Fruit fly (Drosophila melanogaster) whole organism, embryonic: ENCODE data around the gene Plap.
A peak's percentile ranks its signal among the peaks of the same experiment; 100 is the strongest.

ENCODE experiments used
- Abd-B ChIP-seq: fragments of 200-800 bp; sonication (Bioruptor generic); optimal IDR thresholded peaks from 2 replicates; lab custom pipeline; 2018; ENCODE audit warnings: missing biosample characterization, mild to moderate bottlenecking, missing genetic modification characterization, moderate library complexity
- BEAF-32 ChIP-seq: fragments of 200-800 bp; sonication (Bioruptor generic); optimal IDR thresholded peaks from 3 replicates; lab custom pipeline; 2017; ENCODE audit warnings: missing biosample characterization, missing genetic modification characterization, mild to moderate bottlenecking, moderate library complexity, missing genetic modification reagents
- CG12769 ChIP-seq: fragments of 200-800 bp; sonication (Bioruptor generic); optimal IDR thresholded peaks from 2 replicates; lab custom pipeline; 2019; ENCODE audit warnings: missing biosample characterization, mild to moderate bottlenecking, missing genetic modification characterization, moderate library complexity
- CG12942 ChIP-seq: fragments of 200-800 bp; sonication (Bioruptor generic); optimal IDR thresholded peaks from 3 replicates; lab custom pipeline; 2016; ENCODE audit warnings: missing biosample characterization, missing genetic modification characterization
- CG13624 ChIP-seq: fragments of 200-800 bp; sonication (Bioruptor generic); optimal IDR thresholded peaks from 2 replicates; lab custom pipeline; 2016; ENCODE audit warnings: missing biosample characterization, missing genetic modification characterization
- CG18262 ChIP-seq: fragments of 200-800 bp; optimal IDR thresholded peaks from 3 replicates; lab custom pipeline; 2019; ENCODE audit warnings: missing biosample characterization, mild to moderate bottlenecking, missing genetic modification characterization, moderate library complexity
- CG2120 ChIP-seq: fragments of 200-800 bp; sonication (Bioruptor generic); optimal IDR thresholded peaks from 3 replicates; lab custom pipeline; 2016; ENCODE audit warnings: missing biosample characterization, missing genetic modification characterization
- CG2712 ChIP-seq: fragments of 200-800 bp; optimal IDR thresholded peaks from 3 replicates; lab custom pipeline; 2019; ENCODE audit warnings: missing biosample characterization, mild to moderate bottlenecking, missing genetic modification characterization, moderate library complexity
- CG30403 ChIP-seq: fragments of 200-800 bp; sonication (Bioruptor generic); optimal IDR thresholded peaks from 3 replicates; lab custom pipeline; 2016; ENCODE audit warnings: missing biosample characterization, missing genetic modification characterization
- CG3281 ChIP-seq: fragments of 200-800 bp; sonication (Bioruptor generic); optimal IDR thresholded peaks from 3 replicates; lab custom pipeline; 2017; ENCODE audit warnings: missing biosample characterization, mild to moderate bottlenecking, missing genetic modification characterization
- CG3838 ChIP-seq: fragments of 200-800 bp; sonication (Bioruptor generic); optimal IDR thresholded peaks from 3 replicates; lab custom pipeline; 2016; ENCODE audit warnings: missing biosample characterization, missing genetic modification characterization
- CG4854 ChIP-seq: fragments of 200-800 bp; sonication (Bioruptor generic); optimal IDR thresholded peaks from 2 replicates; lab custom pipeline; 2016; ENCODE audit warnings: missing biosample characterization, missing genetic modification characterization, inconsistent platforms
- CG5180 ChIP-seq: fragments of 200-800 bp; sonication (Bioruptor generic); optimal IDR thresholded peaks from 3 replicates; lab custom pipeline; 2017; ENCODE audit warnings: missing biosample characterization, missing genetic modification characterization, mild to moderate bottlenecking, moderate library complexity, missing genetic modification reagents
- CG6175 ChIP-seq: fragments of 200-800 bp; sonication (Bioruptor generic); IDR thresholded peaks from 3 replicates; pipeline ENCODE4 v1.3.6; 2022; ENCODE audit warnings: missing biosample characterization, missing genetic modification characterization
- CG6272 ChIP-seq: fragments of 200-800 bp; sonication (Bioruptor generic); IDR thresholded peaks from 2 replicates; pipeline ENCODE4 v1.3.6; 2022; ENCODE audit warnings: missing biosample characterization, missing genetic modification characterization
- CG6689 ChIP-seq: fragments of 200-800 bp; sonication (Bioruptor generic); IDR thresholded peaks from 2 replicates; pipeline ENCODE4 v1.3.6; 2022; ENCODE audit warnings: missing biosample characterization, missing genetic modification characterization
- CG6791 ChIP-seq: fragments of 200-800 bp; sonication (Bioruptor generic); IDR thresholded peaks from 3 replicates; pipeline ENCODE4 v1.3.6; 2022; ENCODE audit warnings: missing biosample characterization, missing genetic modification characterization; ENCODE audit not compliant: partially characterized antibody
- CG7963 ChIP-seq: fragments of 200-800 bp; sonication (Bioruptor generic); IDR thresholded peaks from 3 replicates; pipeline ENCODE4 v1.3.6; 2022; ENCODE audit warnings: missing biosample characterization, missing genetic modification characterization; ENCODE audit not compliant: partially characterized antibody
- CG7987 ChIP-seq: fragments of 200-800 bp; sonication (Bioruptor generic); optimal IDR thresholded peaks from 2 replicates; lab custom pipeline; 2018; ENCODE audit warnings: missing biosample characterization, mild to moderate bottlenecking, missing genetic modification characterization, moderate library complexity
- Dek ChIP-seq: fragments of 200-800 bp; sonication (Bioruptor generic); optimal IDR thresholded peaks from 3 replicates; lab custom pipeline; 2019; ENCODE audit warnings: missing biosample characterization, mild to moderate bottlenecking, missing genetic modification characterization, moderate library complexity
- Dip2 ChIP-seq: fragments of 200-800 bp; sonication (Bioruptor generic); IDR thresholded peaks from 2 replicates; pipeline ENCODE4 v1.3.6; 2022; ENCODE audit warnings: missing biosample characterization, missing genetic modification characterization
- Fer1 ChIP-seq: fragments of 200-800 bp; sonication (Bioruptor generic); optimal IDR thresholded peaks from 2 replicates; lab custom pipeline; 2017; ENCODE audit warnings: missing biosample characterization, mild to moderate bottlenecking, missing genetic modification characterization
- Gsc ChIP-seq: fragments of 200-800 bp; sonication (Bioruptor generic); IDR thresholded peaks from 2 replicates; pipeline ENCODE4 v1.3.6; 2022; ENCODE audit warnings: missing biosample characterization, missing genetic modification characterization
- HLH54F ChIP-seq: fragments of 200-800 bp; sonication (Bioruptor generic); optimal IDR thresholded peaks from 3 replicates; lab custom pipeline; 2016; ENCODE audit warnings: missing biosample characterization, missing genetic modification characterization
- HLHmδ ChIP-seq: fragments of 200-800 bp; sonication (Bioruptor generic); optimal IDR thresholded peaks from 2 replicates; lab custom pipeline; 2018; ENCODE audit warnings: missing biosample characterization, mild to moderate bottlenecking, missing genetic modification characterization, moderate library complexity
- HmgD ChIP-seq: fragments of 200-800 bp; sonication (Bioruptor generic); optimal IDR thresholded peaks from 3 replicates; lab custom pipeline; 2016; ENCODE audit warnings: missing biosample characterization, missing genetic modification characterization
- Lpt ChIP-seq: fragments of >200 bp; optimal IDR thresholded peaks from 2 replicates; lab custom pipeline; 2018; ENCODE audit warnings: missing biosample characterization, missing genetic modification characterization
- NC2α ChIP-seq: fragments of 200-800 bp; sonication (Bioruptor generic); optimal IDR thresholded peaks from 2 replicates; lab custom pipeline; 2016; ENCODE audit warnings: missing biosample characterization, missing genetic modification characterization
- Opbp ChIP-seq: fragments of 200-800 bp; sonication (Bioruptor generic); IDR thresholded peaks from 3 replicates; pipeline ENCODE4 v1.3.6; 2022; ENCODE audit warnings: missing biosample characterization, missing genetic modification characterization; ENCODE audit not compliant: partially characterized antibody
- PHDP ChIP-seq: fragments of 200-800 bp; sonication (Bioruptor generic); optimal IDR thresholded peaks from 3 replicates; lab custom pipeline; 2018; ENCODE audit warnings: missing biosample characterization, mild to moderate bottlenecking, missing genetic modification characterization, moderate library complexity
- Side ChIP-seq: fragments of 200-800 bp; sonication (Bioruptor generic); optimal IDR thresholded peaks from 2 replicates; lab custom pipeline; 2016; ENCODE audit warnings: missing biosample characterization, missing genetic modification characterization
- TFAM ChIP-seq: fragments of 200-800 bp; sonication (Bioruptor generic); optimal IDR thresholded peaks from 2 replicates; lab custom pipeline; 2017; ENCODE audit warnings: missing biosample characterization, missing genetic modification characterization, inconsistent platforms
- Tbp ChIP-seq: fragments of >200 bp; optimal IDR thresholded peaks from 2 replicates; lab custom pipeline; 2018; ENCODE audit warnings: missing biosample characterization, missing genetic modification characterization
- Trl ChIP-seq, 3 experiments: fragments of >200 bp in 2 of 3; fragments of 200-800 bp in 1 of 3; sonication (Bioruptor generic) in 1 of 3; optimal IDR thresholded peaks; 2 replicates in 1 of 3; 3 replicates in 2 of 3; lab custom pipeline; 2016 to 2017; ENCODE audit warnings: missing biosample characterization in 1 of 3, missing genetic modification characterization in 1 of 3
- Vsx1 ChIP-seq: fragments of 200-800 bp; sonication (Bioruptor generic); optimal IDR thresholded peaks from 2 replicates; lab custom pipeline; 2017; ENCODE audit warnings: missing biosample characterization, mild to moderate bottlenecking, missing genetic modification characterization, missing genetic modification reagents
- abd-A ChIP-seq: fragments of 200-800 bp; sonication (Bioruptor generic); optimal IDR thresholded peaks from 3 replicates; lab custom pipeline; 2019; ENCODE audit warnings: missing biosample characterization, mild to moderate bottlenecking, missing genetic modification characterization, moderate library complexity
- bigmax ChIP-seq: fragments of 200-800 bp; sonication (Bioruptor generic); optimal IDR thresholded peaks from 2 replicates; lab custom pipeline; 2018; ENCODE audit warnings: missing biosample characterization, mild to moderate bottlenecking, missing genetic modification characterization
- chinmo ChIP-seq: fragments of 200-800 bp; sonication (Bioruptor generic); IDR thresholded peaks from 4 replicates; pipeline ENCODE4 v1.3.6; 2022; ENCODE audit warnings: missing biosample characterization, missing genetic modification characterization; ENCODE audit not compliant: partially characterized antibody
- dm ChIP-seq: fragments of 200-800 bp; sonication (Bioruptor generic); optimal IDR thresholded peaks from 3 replicates; lab custom pipeline; 2016; ENCODE audit warnings: missing biosample characterization, missing genetic modification characterization
- dpn ChIP-seq, 2 experiments: fragments of 200-800 bp; sonication (Bioruptor generic); optimal IDR thresholded peaks; 3 replicates each; lab custom pipeline; 2016; ENCODE audit warnings: missing biosample characterization in 2 of 2, missing genetic modification characterization in 2 of 2
- gcm2 ChIP-seq: fragments of 200-800 bp; sonication (Bioruptor generic); optimal IDR thresholded peaks from 2 replicates; lab custom pipeline; 2016; ENCODE audit warnings: missing biosample characterization, missing genetic modification characterization
- gro ChIP-seq: fragments of 200-800 bp; sonication (Bioruptor generic); optimal IDR thresholded peaks from 2 replicates; lab custom pipeline; 2016; ENCODE audit warnings: missing biosample characterization, missing genetic modification characterization
- kni ChIP-seq: fragments of 200-800 bp; sonication (Bioruptor generic); optimal IDR thresholded peaks from 3 replicates; lab custom pipeline; 2017; ENCODE audit warnings: mild to moderate bottlenecking, missing biosample characterization, missing genetic modification reagents, missing genetic modification characterization
- oc ChIP-seq: fragments of 200-800 bp; sonication (Bioruptor generic); optimal IDR thresholded peaks from 2 replicates; lab custom pipeline; 2018; ENCODE audit warnings: missing biosample characterization, mild to moderate bottlenecking, missing genetic modification characterization, moderate library complexity
- pan ChIP-seq, 4 experiments: fragments of >200 bp in 3 of 4; fragments of 200-800 bp in 1 of 4; sonication (Bioruptor generic) in 1 of 4; optimal IDR thresholded peaks in 3 of 4; IDR thresholded peaks in 1 of 4; 2 replicates each; pipeline versions ENCODE4 v1.3.6 to Lab custom; 2017 to 2022; ENCODE audit warnings: missing biosample characterization in 2 of 4, missing genetic modification characterization in 2 of 4, mixed read lengths in 1 of 4
- sr ChIP-seq: fragments of 200-800 bp; sonication (Bioruptor generic); IDR thresholded peaks from 3 replicates; pipeline ENCODE4 v1.3.6; 2022; ENCODE audit warnings: missing biosample characterization, missing genetic modification characterization
- trh ChIP-seq: fragments of 200-800 bp; sonication (Bioruptor generic); optimal IDR thresholded peaks from 2 replicates; lab custom pipeline; 2016; ENCODE audit warnings: missing biosample characterization, missing genetic modification characterization
- usp ChIP-seq: fragments of >200 bp; optimal IDR thresholded peaks from 2 replicates; lab custom pipeline; 2017; ENCODE audit warnings: missing biosample characterization, missing genetic modification characterization
- zen2 ChIP-seq: fragments of 200-800 bp; sonication (Bioruptor generic); IDR thresholded peaks from 3 replicates; pipeline ENCODE4 v1.3.6; 2022; ENCODE audit warnings: missing biosample characterization, missing genetic modification characterization; ENCODE audit not compliant: partially characterized antibody

Plap gene

DNA sequence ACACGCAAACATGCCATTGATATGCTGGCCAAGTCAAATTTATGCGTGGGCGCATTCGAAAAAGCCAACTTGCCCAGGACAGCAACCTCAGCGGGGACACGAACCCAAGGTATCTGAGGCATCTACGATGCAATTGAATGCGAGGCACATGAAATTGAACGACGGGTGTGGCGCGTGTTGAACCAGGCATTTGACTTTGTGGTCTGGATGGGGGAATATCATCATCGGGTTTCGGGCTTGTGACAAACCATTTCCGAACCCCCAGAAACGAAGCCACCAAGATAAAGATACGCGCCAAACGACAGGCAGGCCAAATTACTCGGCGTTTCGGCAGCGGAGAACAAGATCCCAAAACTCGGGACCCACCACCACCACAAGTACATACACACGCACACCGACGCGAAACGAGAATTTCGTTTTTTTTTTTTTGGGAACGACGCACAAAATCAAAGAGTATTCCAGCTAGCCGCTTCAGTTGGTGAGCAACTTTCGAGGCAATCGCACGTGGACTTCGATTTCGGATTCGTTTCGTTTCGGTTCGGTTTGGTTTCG lies 27.4 kb downstream of the Plap start, which contains the start of gene MFS3 (continued):
- peak; percentile 27 for TF ChIP-seq Abd-B (GFP tag; lab: Kevin White, UChicago)
- no peak for TF ChIP-seq TFAM (GFP tag; lab: Kevin White, UChicago)
- peak; percentile 3 for TF ChIP-seq CG5180 (GFP tag; lab: Kevin White, UChicago)
- no peak for TF ChIP-seq oc (tag; lab: Kevin White, UChicago)
- no peak for TF ChIP-seq CG18262
- no peak for TF ChIP-seq HLH54F (GFP tag; lab: Kevin White, UChicago)
- peak; percentile 6 for TF ChIP-seq dm (GFP tag; lab: Kevin White, UChicago)
- no peak for TF ChIP-seq CG12942 (GFP tag; lab: Kevin White, UChicago)
- no peak for TF ChIP-seq NC2α
- peak; percentile 61 for TF ChIP-seq HmgD (GFP tag; lab: Kevin White, UChicago)
- TF ChIP-seq CG3281 (GFP tag; lab: Kevin White, UChicago) = no peak
- no peak for TF ChIP-seq CG6689 (GFP tag; lab: Robert Waterston, UW)
- TF ChIP-seq CG7963 (GFP tag; lab: Robert Waterston, UW) = no peak
- TF ChIP-seq chinmo = peak; percentile 95
- no peak for TF ChIP-seq gcm2
- TF ChIP-seq Dek = no peak
- no peak for TF ChIP-seq usp
- TF ChIP-seq HLHmδ (GFP tag; lab: Kevin White, UChicago) = peak; percentile 37
- peak; percentile 13; the same call in 1 of the 3 replicates for TF ChIP-seq Opbp
- TF ChIP-seq CG7987 (GFP tag; lab: Kevin White, UChicago) = peak; percentile 41
- no peak for TF ChIP-seq CG2712 (tag; lab: Kevin White, UChicago)
- TF ChIP-seq Fer1 (GFP tag; lab: Kevin White, UChicago) = peak; percentile 62
- TF ChIP-seq PHDP (tag; lab: Kevin White, UChicago) = peak; percentile 20
- TF ChIP-seq Side (GFP tag; lab: Kevin White, UChicago) = no peak
- peak; percentile 80 for TF ChIP-seq kni (GFP tag; lab: Kevin White, UChicago)
- no peak for TF ChIP-seq Dip2 (GFP tag; lab: Robert Waterston, UW)
- peak; percentile 88; the same call in 2 of the 3 replicates for TF ChIP-seq CG6175
- no peak for TF ChIP-seq Gsc (GFP tag; lab: Robert Waterston, UW)
- TF ChIP-seq bigmax = no peak
- TF ChIP-seq CG6791 (GFP tag; lab: Robert Waterston, UW) = 0 out of 3 replicates have a peak, but pooled peaks have one; percentile 38
- no peak for TF ChIP-seq trh (GFP tag; lab: Kevin White, UChicago)
- peak in 1 of 2 experiments; percentile 21 for TF ChIP-seq dpn (GFP tag; optimal IDR thresholded peaks at IDR 0.05; lab: Kevin White, UChicago)
- TF ChIP-seq BEAF-32 (GFP tag; lab: Kevin White, UChicago) = peak; percentile 22
- TF ChIP-seq abd-A = peak; percentile 96
- no peak for TF ChIP-seq Tbp
- peak; percentile 8 for TF ChIP-seq Vsx1 (GFP tag; lab: Kevin White, UChicago)
- TF ChIP-seq CG2120 (GFP tag; lab: Kevin White, UChicago) = peak; percentile 18
- TF ChIP-seq Trl (optimal IDR thresholded peaks at IDR 0.05; lab: Kevin White, UChicago) = peak in 1 of 2 experiments; percentile 3
- no peak for TF ChIP-seq Trl (GFP tag; optimal IDR thresholded peaks at IDR 0.05; lab: Kevin White, UChicago)
- TF ChIP-seq CG4854 (GFP tag; lab: Kevin White, UChicago) = no peak
- peak; percentile 98 for TF ChIP-seq sr (GFP tag; lab: Robert Waterston, UW)
- TF ChIP-seq gro (GFP tag; lab: Kevin White, UChicago) = peak; percentile 26
- TF ChIP-seq zen2 (GFP tag; lab: Robert Waterston, UW) = no peak
- peak; percentile 14 for TF ChIP-seq CG30403
- TF ChIP-seq Lpt (GFP tag; lab: Kevin White, UChicago) = no peak
- peak; percentile 23 for TF ChIP-seq CG13624 (GFP tag; lab: Kevin White, UChicago)
- peak; percentile 89 for TF ChIP-seq CG12769 (tag; lab: Kevin White, UChicago)
- no peak for TF ChIP-seq CG3838 (GFP tag; lab: Kevin White, UChicago)
- peak; percentile 6; the same call in 1 of the 2 replicates for TF ChIP-seq CG6272 (GFP tag; lab: Robert Waterston, UW)
- no peak for TF ChIP-seq pan (optimal IDR thresholded peaks at IDR 0.05; lab: Kevin White, UChicago)
- TF ChIP-seq pan (GFP tag; optimal IDR thresholded peaks at IDR 0.05 in 1 of 2, IDR thresholded peaks at IDR 0.05 in 1 of 2) = no peak
